Fruit fly (Drosophila melanogaster) whole organism, wandering third instar larva: ENCODE data around the gene Unc-115a.

Source experiments
- fru ChIP-seq: fragments of 200-800 bp; sonication (Bioruptor generic); optimal IDR thresholded peaks from 3 replicates; lab custom pipeline; 2016; ENCODE audit warnings: missing biosample characterization, mild to moderate bottlenecking, missing genetic modification characterization
- psq ChIP-seq: fragments of 200-800 bp; sonication (Bioruptor generic); optimal IDR thresholded peaks from 3 replicates; lab custom pipeline; 2017; ENCODE audit warnings: missing biosample characterization, mild to moderate bottlenecking, missing genetic modification characterization, moderate library complexity
- usp ChIP-seq: fragments of >200 bp; optimal IDR thresholded peaks from 2 replicates; lab custom pipeline; 2017; ENCODE audit warnings: missing biosample characterization, missing genetic modification characterization
- woc ChIP-seq: sonication (Bioruptor generic); optimal IDR thresholded peaks from 2 replicates; lab custom pipeline; 2016; ENCODE audit warnings: missing biosample characterization, mild to moderate bottlenecking, missing genetic modification characterization

- TF ChIP-seq woc (GFP tag; lab: Kevin White, UChicago): no peak
- no peak for TF ChIP-seq usp (GFP tag; lab: Kevin White, UChicago)
- no peak for TF ChIP-seq fru
- TF ChIP-seq psq (GFP tag; lab: Kevin White, UChicago): no peak
These were observed 27.4 kb downstream of the Unc-115a start, which contains the start of gene p23 for dm6 chr3R:9677734-9678341.
